Worm (Caenorhabditis elegans) whole organism, L2 larva: ENCODE measurements around the gene fbxa-51.

Experiments used
- R02D3.7 ChIP-seq: fragments of 150-350 bp; optimal IDR thresholded peaks from 2 replicates; lab custom pipeline; 2014; ENCODE audit warnings: missing biosample characterization, missing genetic modification characterization
- Y55F3AM.14 ChIP-seq: fragments of 200-800 bp; sonication (Bioruptor generic); optimal IDR thresholded peaks from 2 replicates; lab custom pipeline; 2018; ENCODE audit warnings: mild to moderate bottlenecking, missing genetic modification characterization, missing compliant biosample characterization
- alr-1 ChIP-seq: fragments of 150-350 bp; optimal IDR thresholded peaks from 2 replicates; lab custom pipeline; 2014; ENCODE audit warnings: missing biosample characterization, missing genetic modification characterization
- ceh-16 ChIP-seq: fragments of 150-350 bp; optimal IDR thresholded peaks from 2 replicates; lab custom pipeline; 2014; ENCODE audit warnings: missing biosample characterization, missing genetic modification characterization
- ceh-82 ChIP-seq: fragments of 150-350 bp; optimal IDR thresholded peaks from 2 replicates; lab custom pipeline; 2014; ENCODE audit warnings: missing biosample characterization, missing genetic modification characterization
- crh-2 ChIP-seq: sonication (generic microtip); optimal IDR thresholded peaks from 2 replicates; lab custom pipeline; 2017; ENCODE audit warnings: missing biosample characterization, missing genetic modification characterization
- elt-3 ChIP-seq: sonication (generic microtip); optimal IDR thresholded peaks from 2 replicates; lab custom pipeline; 2017; ENCODE audit warnings: missing biosample characterization, missing genetic modification characterization
- fos-1 ChIP-seq: fragments of 150-350 bp; optimal IDR thresholded peaks from 2 replicates; lab custom pipeline; 2014; ENCODE audit warnings: missing biosample characterization, missing genetic modification characterization
- lin-13 ChIP-seq: fragments of 150-350 bp; optimal IDR thresholded peaks from 2 replicates; lab custom pipeline; 2014; ENCODE audit warnings: missing biosample characterization, missing genetic modification reagents, missing genetic modification characterization
- lin-39 ChIP-seq: fragments of 150-350 bp; optimal IDR thresholded peaks from 2 replicates; lab custom pipeline; 2014; ENCODE audit warnings: missing biosample characterization, missing genetic modification reagents, missing genetic modification characterization
- lsy-2 ChIP-seq, 2 experiments: fragments of 150-350 bp in 1 of 2; sonication (generic microtip) in 1 of 2; optimal IDR thresholded peaks; 2 replicates each; lab custom pipeline; 2014 to 2017; ENCODE audit warnings: missing biosample characterization in 2 of 2, missing genetic modification characterization in 2 of 2
- mdl-1 ChIP-seq, 2 experiments: fragments of 150-350 bp in 1 of 2; sonication (generic microtip) in 1 of 2; optimal IDR thresholded peaks; 2 replicates each; lab custom pipeline; 2017; ENCODE audit warnings: missing biosample characterization in 2 of 2, missing genetic modification characterization in 2 of 2
- nhr-10 ChIP-seq: sonication (generic microtip); optimal IDR thresholded peaks from 2 replicates; lab custom pipeline; 2017; ENCODE audit warnings: missing biosample characterization, missing genetic modification characterization
- nhr-11 ChIP-seq: fragments of 150-350 bp; optimal IDR thresholded peaks from 2 replicates; lab custom pipeline; 2014; ENCODE audit warnings: missing biosample characterization, missing genetic modification characterization
- nhr-129 ChIP-seq: fragments of 150-350 bp; optimal IDR thresholded peaks from 2 replicates; lab custom pipeline; 2014; ENCODE audit warnings: missing biosample characterization, missing genetic modification characterization
- nhr-25 ChIP-seq: fragments of 150-350 bp; sonication (generic microtip); optimal IDR thresholded peaks from 3 replicates; lab custom pipeline; 2014; ENCODE audit warnings: missing biosample characterization, missing genetic modification characterization
- nhr-77 ChIP-seq: fragments of 150-350 bp; optimal IDR thresholded peaks from 2 replicates; lab custom pipeline; 2014; ENCODE audit warnings: missing biosample characterization, missing genetic modification characterization
- sem-4 ChIP-seq: fragments of 150-350 bp; optimal IDR thresholded peaks from 2 replicates; lab custom pipeline; 2014; ENCODE audit warnings: missing biosample characterization, missing genetic modification reagents, missing genetic modification characterization
- zag-1 ChIP-seq: fragments of 150-350 bp; optimal IDR thresholded peaks from 2 replicates; lab custom pipeline; 2014; ENCODE audit warnings: missing biosample characterization, missing genetic modification characterization
- ztf-4 ChIP-seq: fragments of 150-350 bp; optimal IDR thresholded peaks from 2 replicates; lab custom pipeline; 2014; ENCODE audit warnings: missing biosample characterization, missing genetic modification characterization

The fbxa-51 gene

ce11 chrIII:1004464-1004863 is 42.4 kb downstream of the fbxa-51 start:
- no peak for TF ChIP-seq elt-3 (tag; lab: Kevin White, UChicago)

ce11 chrIII:1007143-1007905 is 45.3 kb downstream of the fbxa-51 start:
- TF ChIP-seq Y55F3AM.14 (GFP tag; lab: Kevin White, UChicago) = no peak
- TF ChIP-seq, all 48 proteins: peak for 0

- TF ChIP-seq ceh-82 (tag; lab: Kevin White, UChicago) = no peak
- TF ChIP-seq fos-1 (tag; lab: Kevin White, UChicago) = no peak
- TF ChIP-seq nhr-129 (tag; lab: Kevin White, UChicago) = no peak
- TF ChIP-seq alr-1 (tag; lab: Kevin White, UChicago) = no peak
- no peak for TF ChIP-seq nhr-25 (tag; lab: Kevin White, UChicago)
- TF ChIP-seq elt-3 (tag; lab: Kevin White, UChicago) = no peak
- TF ChIP-seq crh-2 (tag; lab: Kevin White, UChicago) = no peak
- no peak for TF ChIP-seq sem-4 (tag; lab: Kevin White, UChicago)
- TF ChIP-seq lin-39 (tag; lab: Kevin White, UChicago) = no peak
- no peak for TF ChIP-seq zag-1 (tag; lab: Kevin White, UChicago)
- no peak for TF ChIP-seq lsy-2 (tag; optimal IDR thresholded peaks at IDR 0.05; lab: Kevin White, UChicago)
- no peak for TF ChIP-seq nhr-77
- no peak for TF ChIP-seq nhr-10 (tag; lab: Kevin White, UChicago)
- TF ChIP-seq ceh-16 (tag; lab: Kevin White, UChicago) = no peak
- TF ChIP-seq mdl-1 (tag; optimal IDR thresholded peaks at IDR 0.05; lab: Kevin White, UChicago) = no peak
Observed at ce11 chrIII:1008091-1008490, 46.0 kb downstream of the fbxa-51 start, which contains the start of gene clc-27. clc-27 (plus strand) TSS chrIII:1008391.

- TF ChIP-seq zag-1 (tag; lab: Kevin White, UChicago) = no peak
- no peak for TF ChIP-seq nhr-11 (tag; lab: Kevin White, UChicago)
- no peak for TF ChIP-seq R02D3.7 (tag; lab: Kevin White, UChicago)
- no peak for TF ChIP-seq ztf-4 (tag; lab: Kevin White, UChicago)
- no peak for TF ChIP-seq lin-13 (GFP tag; lab: Kevin White, UChicago)
Observed at ce11 chrIII:1009775-1010174, 47.7 kb downstream of the fbxa-51 start, which contains the start of gene clc-24. clc-24 (plus strand) TSS chrIII:1010037.
